Worm (Caenorhabditis elegans) whole organism, late embryonic: ENCODE data around the gene fat-7.

ENCODE experiments used
- K09A11.1 ChIP-seq: sonication (generic microtip); optimal IDR thresholded peaks from 2 replicates; lab custom pipeline; 2017; ENCODE audit warnings: antibody characterized with exemption, mild to moderate bottlenecking, missing genetic modification characterization, missing compliant biosample characterization; ENCODE audit not compliant: insufficient read depth
- Y22D7AL.16 ChIP-seq: sonication (generic microtip); optimal IDR thresholded peaks from 2 replicates; lab custom pipeline; 2016; ENCODE audit warnings: missing genetic modification characterization, missing compliant biosample characterization
- ama-1 ChIP-seq: fragments of 150-350 bp; optimal IDR thresholded peaks from 2 replicates; lab custom pipeline; 2014
- ceh-18 ChIP-seq: sonication (generic microtip); optimal IDR thresholded peaks from 2 replicates; lab custom pipeline; 2016; ENCODE audit warnings: missing genetic modification characterization, missing compliant biosample characterization
- dve-1 ChIP-seq: sonication (generic microtip); optimal IDR thresholded peaks from 2 replicates; lab custom pipeline; 2017; ENCODE audit warnings: antibody characterized with exemption, mild to moderate bottlenecking, missing genetic modification characterization, missing compliant biosample characterization
- ets-4 ChIP-seq: sonication (generic microtip); optimal IDR thresholded peaks from 2 replicates; lab custom pipeline; 2016; ENCODE audit warnings: missing genetic modification characterization, missing compliant biosample characterization
- gmeb-2 ChIP-seq: sonication (generic microtip); optimal IDR thresholded peaks from 2 replicates; lab custom pipeline; 2016; ENCODE audit warnings: missing genetic modification characterization, inconsistent platforms, missing compliant biosample characterization
- hlh-15 ChIP-seq: sonication (generic microtip); optimal IDR thresholded peaks from 2 replicates; lab custom pipeline; 2016; ENCODE audit warnings: missing genetic modification characterization, missing compliant biosample characterization
- hlh-30 ChIP-seq: sonication (generic microtip); optimal IDR thresholded peaks from 2 replicates; lab custom pipeline; 2017; ENCODE audit warnings: antibody characterized with exemption, missing genetic modification characterization, missing compliant biosample characterization; ENCODE audit not compliant: insufficient read depth
- hlh-6 ChIP-seq: sonication (generic microtip); optimal IDR thresholded peaks from 2 replicates; lab custom pipeline; 2016; ENCODE audit warnings: missing genotype, missing genetic modification characterization, missing compliant biosample characterization
- nhr-232 ChIP-seq: sonication (generic microtip); optimal IDR thresholded peaks from 2 replicates; lab custom pipeline; 2016; ENCODE audit warnings: missing genetic modification characterization, missing compliant biosample characterization
- odd-2 ChIP-seq: sonication (generic microtip); optimal IDR thresholded peaks from 2 replicates; lab custom pipeline; 2017; ENCODE audit warnings: antibody characterized with exemption, mild to moderate bottlenecking, missing genetic modification characterization, missing compliant biosample characterization
- tbx-2 ChIP-seq: sonication (generic microtip); optimal IDR thresholded peaks from 2 replicates; lab custom pipeline; 2016; ENCODE audit warnings: missing genetic modification characterization, missing compliant biosample characterization
- unc-42 ChIP-seq: sonication (generic microtip); optimal IDR thresholded peaks from 2 replicates; lab custom pipeline; 2016; ENCODE audit warnings: missing genotype, missing genetic modification characterization, missing compliant biosample characterization
- zip-5 ChIP-seq: sonication (generic microtip); optimal IDR thresholded peaks from 2 replicates; lab custom pipeline; 2016; ENCODE audit warnings: missing genetic modification characterization, missing compliant biosample characterization

Gene fat-7

ce11 chrV:7106499-7107152 lies 46.3 kb downstream of the fat-7 start:
- TF ChIP-seq nhr-232 (tag; lab: Kevin White, UChicago) (no peak), unc-42 (tag; lab: Kevin White, UChicago) (peak; percentile 37), hlh-15 (no peak), odd-2 (tag; lab: Kevin White, UChicago) (no peak), hlh-6 (tag; lab: Kevin White, UChicago) (peak; percentile 34)

ce11 chrV:7103247-7103646 lies 49.7 kb downstream of the fat-7 start, which contains the start of gene odr-2:
Gene odr-2, plus strand, starts transcription at chrV:7103547.
- no peak for TF ChIP-seq ama-1 (lab: Kevin White, UChicago)
- TF ChIP-seq zip-5: no peak
- no peak for TF ChIP-seq Y22D7AL.16 (tag; lab: Kevin White, UChicago)
- TF ChIP-seq gmeb-2: no peak
- no peak for TF ChIP-seq hlh-30 (tag; lab: Kevin White, UChicago)
- no peak for TF ChIP-seq ets-4
- TF ChIP-seq tbx-2 (tag; lab: Kevin White, UChicago): no peak
- no peak for TF ChIP-seq dve-1 (tag; lab: Kevin White, UChicago)
- no peak for TF ChIP-seq K09A11.1 (tag; lab: Kevin White, UChicago)
- TF ChIP-seq ceh-18 (tag; lab: Kevin White, UChicago): no peak
